Worm (Caenorhabditis elegans) whole organism, late embryonic: ENCODE results near the gene snt-1.

ENCODE experiments used
- F13H6.1 ChIP-seq: sonication (generic microtip); optimal IDR thresholded peaks from 2 replicates; lab custom pipeline; 2016; ENCODE audit warnings: missing genetic modification characterization, missing compliant biosample characterization
- ahr-1 ChIP-seq: sonication (generic microtip); optimal IDR thresholded peaks from 2 replicates; lab custom pipeline; 2016; ENCODE audit warnings: missing genetic modification characterization, missing compliant biosample characterization
- ama-1 ChIP-seq: fragments of 150-350 bp; optimal IDR thresholded peaks from 2 replicates; lab custom pipeline; 2014
- ceh-18 ChIP-seq: sonication (generic microtip); optimal IDR thresholded peaks from 2 replicates; lab custom pipeline; 2016; ENCODE audit warnings: missing genetic modification characterization, missing compliant biosample characterization
- ceh-19 ChIP-seq: fragments of 200-800 bp; sonication (Bioruptor generic); optimal IDR thresholded peaks from 2 replicates; lab custom pipeline; 2018; ENCODE audit warnings: mild to moderate bottlenecking, missing genetic modification characterization, missing compliant biosample characterization
- ceh-22 ChIP-seq: sonication (generic microtip); optimal IDR thresholded peaks from 2 replicates; lab custom pipeline; 2017; ENCODE audit warnings: missing biosample characterization, missing genetic modification characterization
- ceh-31 ChIP-seq: sonication (generic microtip); optimal IDR thresholded peaks from 2 replicates; lab custom pipeline; 2016; ENCODE audit warnings: missing genetic modification characterization, missing compliant biosample characterization
- ceh-34 ChIP-seq: sonication (generic microtip); optimal IDR thresholded peaks from 2 replicates; lab custom pipeline; 2016; ENCODE audit warnings: mild to moderate bottlenecking, missing genetic modification characterization, missing compliant biosample characterization
- ceh-45 ChIP-seq: fragments of 200-800 bp; sonication (Bioruptor generic); IDR thresholded peaks from 2 replicates; pipeline ENCODE4 v1.3.6; 2022; ENCODE audit warnings: missing genetic modification reagents, missing genetic modification characterization, missing compliant biosample characterization
- ceh-6 ChIP-seq: fragments of 200-800 bp; sonication (Bioruptor generic); optimal IDR thresholded peaks from 2 replicates; lab custom pipeline; 2018; ENCODE audit warnings: mild to moderate bottlenecking, missing genetic modification characterization, missing compliant biosample characterization
- che-1 ChIP-seq: sonication (generic microtip); optimal IDR thresholded peaks from 2 replicates; lab custom pipeline; 2016; ENCODE audit warnings: mild to moderate bottlenecking, missing genetic modification characterization, missing compliant biosample characterization
- dmd-4 ChIP-seq: sonication (generic microtip); optimal IDR thresholded peaks from 2 replicates; lab custom pipeline; 2016; ENCODE audit warnings: borderline replicate concordance, missing genetic modification characterization, missing compliant biosample characterization
- elt-2 ChIP-seq: sonication (generic microtip); optimal IDR thresholded peaks from 2 replicates; lab custom pipeline; 2016; ENCODE audit warnings: missing genetic modification reagents, missing genetic modification characterization, missing compliant biosample characterization
- ets-4 ChIP-seq: sonication (generic microtip); optimal IDR thresholded peaks from 2 replicates; lab custom pipeline; 2016; ENCODE audit warnings: missing genetic modification characterization, missing compliant biosample characterization
- gmeb-2 ChIP-seq: sonication (generic microtip); optimal IDR thresholded peaks from 2 replicates; lab custom pipeline; 2016; ENCODE audit warnings: missing genetic modification characterization, inconsistent platforms, missing compliant biosample characterization
- hlh-8 ChIP-seq: sonication (generic microtip); optimal IDR thresholded peaks from 2 replicates; lab custom pipeline; 2016; ENCODE audit warnings: missing genotype, missing genetic modification characterization, missing compliant biosample characterization
- mec-3 ChIP-seq: sonication (generic microtip); optimal IDR thresholded peaks from 2 replicates; lab custom pipeline; 2016; ENCODE audit warnings: borderline replicate concordance, missing genetic modification characterization, missing compliant biosample characterization
- nfya-1 ChIP-seq: sonication (generic microtip); optimal IDR thresholded peaks from 2 replicates; lab custom pipeline; 2017; ENCODE audit warnings: missing genetic modification characterization, mild to moderate bottlenecking, missing compliant biosample characterization, antibody characterized with exemption, moderate library complexity
- npax-4 ChIP-seq: sonication (generic microtip); optimal IDR thresholded peaks from 2 replicates; lab custom pipeline; 2016; ENCODE audit warnings: missing genetic modification characterization, missing compliant biosample characterization
- odd-2 ChIP-seq: sonication (generic microtip); optimal IDR thresholded peaks from 2 replicates; lab custom pipeline; 2017; ENCODE audit warnings: antibody characterized with exemption, mild to moderate bottlenecking, missing genetic modification characterization, missing compliant biosample characterization
- pha-4 ChIP-seq: fragments of 150-350 bp; optimal IDR thresholded peaks from 2 replicates; lab custom pipeline; 2018; ENCODE audit warnings: missing biosample characterization, missing genetic modification reagents, missing genetic modification characterization
- pros-1 ChIP-seq: fragments of 150-350 bp; optimal IDR thresholded peaks from 2 replicates; lab custom pipeline; 2014; ENCODE audit warnings: missing biosample characterization, missing genetic modification reagents, missing genetic modification characterization
- ref-2 ChIP-seq: sonication (generic microtip); optimal IDR thresholded peaks from 2 replicates; lab custom pipeline; 2016; ENCODE audit warnings: missing genetic modification characterization, missing compliant biosample characterization
- sdc-2 ChIP-seq: sonication (generic microtip); optimal IDR thresholded peaks from 2 replicates; lab custom pipeline; 2016; ENCODE audit warnings: missing genotype, missing genetic modification characterization, missing compliant biosample characterization
- sox-2 ChIP-seq: fragments of 200-800 bp; sonication (Bioruptor generic); IDR thresholded peaks from 2 replicates; pipeline ENCODE4 v1.3.6; 2022; ENCODE audit warnings: missing genetic modification reagents, missing genetic modification characterization, missing compliant biosample characterization
- sox-4 ChIP-seq: sonication (generic microtip); optimal IDR thresholded peaks from 2 replicates; lab custom pipeline; 2017; ENCODE audit warnings: mild to moderate bottlenecking, missing genetic modification characterization, inconsistent platforms, missing compliant biosample characterization
- syd-9 ChIP-seq: sonication (generic microtip); optimal IDR thresholded peaks from 2 replicates; lab custom pipeline; 2016; ENCODE audit warnings: mild to moderate bottlenecking, missing genetic modification characterization, moderate library complexity, missing compliant biosample characterization
- tbx-2 ChIP-seq: sonication (generic microtip); optimal IDR thresholded peaks from 2 replicates; lab custom pipeline; 2016; ENCODE audit warnings: missing genetic modification characterization, missing compliant biosample characterization
- tbx-7 ChIP-seq: sonication (generic microtip); optimal IDR thresholded peaks from 2 replicates; lab custom pipeline; 2016; ENCODE audit warnings: missing genotype, missing genetic modification characterization, missing compliant biosample characterization
- ttx-3 ChIP-seq: sonication (generic microtip); optimal IDR thresholded peaks from 2 replicates; lab custom pipeline; 2016; ENCODE audit warnings: missing genetic modification reagents, missing genetic modification characterization, missing compliant biosample characterization
- unc-3 ChIP-seq, 2 experiments: fragments of 200-800 bp in 1 of 2; sonication (Bioruptor generic) in 1 of 2; sonication (generic microtip) in 1 of 2; conservative IDR thresholded peaks in 1 of 2; optimal IDR thresholded peaks in 1 of 2; 2 replicates each; pipeline versions ENCODE4 v1.3.6 to Lab custom; 2016 to 2022; ENCODE audit warnings: missing compliant biosample characterization in 2 of 2, missing genetic modification characterization in 2 of 2, missing genetic modification reagents in 1 of 2
- unc-42 ChIP-seq: sonication (generic microtip); optimal IDR thresholded peaks from 2 replicates; lab custom pipeline; 2016; ENCODE audit warnings: missing genotype, missing genetic modification characterization, missing compliant biosample characterization
- zip-5 ChIP-seq: sonication (generic microtip); optimal IDR thresholded peaks from 2 replicates; lab custom pipeline; 2016; ENCODE audit warnings: missing genetic modification characterization, missing compliant biosample characterization
- ztf-16 ChIP-seq: sonication (generic microtip); optimal IDR thresholded peaks from 2 replicates; lab custom pipeline; 2017; ENCODE audit warnings: missing genetic modification characterization, missing compliant biosample characterization

Gene snt-1

DNA sequence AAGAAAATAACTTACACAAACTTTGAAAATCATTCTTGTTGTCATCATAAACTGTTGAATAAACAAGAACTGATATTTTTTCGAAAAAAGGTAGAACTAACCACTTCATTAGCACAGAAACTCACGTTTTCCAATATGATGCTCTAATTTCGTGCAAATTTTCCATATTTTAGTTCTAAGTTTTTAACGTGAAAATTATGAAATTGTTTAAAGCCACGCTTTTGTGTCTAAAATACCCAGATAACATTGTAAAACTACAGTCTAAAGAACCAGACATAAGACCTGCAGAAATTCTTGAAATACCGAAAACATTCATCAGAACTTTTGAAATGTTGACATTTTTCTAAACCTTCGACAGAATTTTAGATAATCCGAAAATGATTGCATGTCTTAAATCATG lies 3.6 kb upstream of the snt-1 start, which contains the start of gene F31E8.5:
Gene F31E8.5 (minus strand): TSS at position 101 of the 400 bp plus-strand sequence.
- no peak for TF ChIP-seq mec-3 (tag; lab: Kevin White, UChicago)
- TF ChIP-seq ceh-6 (GFP tag; lab: Kevin White, UChicago): no peak
- TF ChIP-seq dmd-4 (tag; lab: Kevin White, UChicago): no peak
- TF ChIP-seq che-1 (tag; lab: Kevin White, UChicago): no peak

DNA sequence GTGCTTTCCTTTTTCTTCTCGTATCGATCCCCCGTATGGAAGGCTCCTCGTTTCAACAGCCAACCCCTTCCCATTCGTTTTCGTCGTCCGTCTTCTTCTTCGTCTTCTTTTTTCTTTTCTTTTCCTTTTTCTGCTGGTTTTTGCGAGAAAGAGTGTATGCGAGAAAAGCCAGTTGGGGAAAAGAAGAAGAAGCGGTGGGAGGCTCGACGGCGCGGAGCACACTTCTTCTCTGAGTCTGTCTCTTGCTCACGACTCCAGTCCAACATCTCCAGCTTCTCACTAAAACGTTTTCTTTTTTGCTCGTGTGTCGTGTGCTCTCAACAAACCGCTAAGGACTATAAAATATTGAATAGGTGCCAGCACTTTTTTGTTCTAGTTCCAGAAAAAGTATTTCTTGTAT lies 2.2 kb upstream of the snt-1 start:
- no peak for TF ChIP-seq ceh-22 (tag; lab: Kevin White, UChicago)
- TF ChIP-seq pha-4: no peak
- TF ChIP-seq sdc-2 (tag; lab: Kevin White, UChicago): no peak
- peak; percentile 44 for TF ChIP-seq ceh-31 (tag; lab: Kevin White, UChicago)
- TF ChIP-seq nfya-1 (tag; lab: Kevin White, UChicago): peak; percentile 36
- peak; percentile 3 for TF ChIP-seq tbx-2
- TF ChIP-seq ets-4 (tag; lab: Kevin White, UChicago): no peak
- no peak for TF ChIP-seq ttx-3 (tag; lab: Kevin White, UChicago)
- TF ChIP-seq gmeb-2 (tag; lab: Kevin White, UChicago): no peak

ce11 chrII:6812514-6812913 lies 1.8 kb downstream of the snt-1 start:
- TF ChIP-seq dmd-4 (tag; lab: Kevin White, UChicago) (no peak), syd-9 (tag; lab: Kevin White, UChicago) (no peak), ceh-34 (peak; percentile 31), zip-5 (no peak), unc-42 (tag; lab: Kevin White, UChicago) (peak; percentile 26), ahr-1 (tag; lab: Kevin White, UChicago) (no peak), tbx-7 (tag; lab: Kevin White, UChicago) (no peak), gmeb-2 (tag; lab: Kevin White, UChicago) (no peak), ref-2 (tag; lab: Kevin White, UChicago) (no peak), ceh-45 (GFP tag; lab: Robert Waterston, UW) (no peak), pros-1 (no peak), F13H6.1 (no peak), unc-3 (GFP tag; conservative IDR thresholded peaks at IDR 0.05; lab: Robert Waterston, UW) (no peak), unc-3 (tag; optimal IDR thresholded peaks at IDR 0.05; lab: Kevin White, UChicago) (peak; percentile 63), hlh-8 (tag; lab: Kevin White, UChicago) (no peak), sox-2 (GFP tag; lab: Robert Waterston, UW) (no peak)

- no peak for TF ChIP-seq unc-42 (tag; lab: Kevin White, UChicago)
- no peak for TF ChIP-seq ets-4 (tag; lab: Kevin White, UChicago)
- no peak for TF ChIP-seq sox-4 (tag; lab: Kevin White, UChicago)
- TF ChIP-seq ceh-31 (tag; lab: Kevin White, UChicago): no peak
- no peak for TF ChIP-seq elt-2 (tag; lab: Kevin White, UChicago)
- TF ChIP-seq ceh-22 (tag; lab: Kevin White, UChicago): no peak
- no peak for TF ChIP-seq odd-2
- no peak for TF ChIP-seq ztf-16 (tag; lab: Kevin White, UChicago)
- no peak for TF ChIP-seq pha-4
- no peak for TF ChIP-seq ceh-19 (GFP tag; lab: Kevin White, UChicago)
- no peak for TF ChIP-seq npax-4 (tag; lab: Kevin White, UChicago)
- TF ChIP-seq sox-2 (GFP tag; lab: Robert Waterston, UW): no peak
- no peak for TF ChIP-seq F13H6.1
- no peak for TF ChIP-seq ceh-18 (tag; lab: Kevin White, UChicago)
- no peak for TF ChIP-seq ama-1
These were observed 5.6 kb downstream of the snt-1 start for ce11 chrII:6816324-6816723.
